Worm (Caenorhabditis elegans) whole organism, young adult: Measurements from ENCODE around the gene rdy-2.

Experiments used
- F22D6.2 ChIP-seq: sonication (generic microtip); optimal IDR thresholded peaks from 2 replicates; lab custom pipeline; 2016; ENCODE audit warnings: mild to moderate bottlenecking, missing genetic modification characterization, missing compliant biosample characterization
- ZK185.1 ChIP-seq: sonication (generic microtip); optimal IDR thresholded peaks from 2 replicates; lab custom pipeline; 2016; ENCODE audit warnings: mild to moderate bottlenecking, missing genetic modification characterization, missing compliant biosample characterization; ENCODE audit not compliant: poor library complexity, severe bottlenecking
- athp-1 ChIP-seq: sonication (generic microtip); optimal IDR thresholded peaks from 2 replicates; lab custom pipeline; 2017; ENCODE audit warnings: mild to moderate bottlenecking, missing genetic modification characterization, missing compliant biosample characterization
- dpl-1 ChIP-seq: fragments of 150-350 bp; optimal IDR thresholded peaks from 2 replicates; lab custom pipeline; 2014; ENCODE audit warnings: missing biosample characterization, missing genetic modification reagents, missing genetic modification characterization
- pbrm-1 ChIP-seq: fragments of 200-800 bp; sonication (Bioruptor generic); IDR thresholded peaks from 2 replicates; pipeline ENCODE4 v1.3.6; 2022; ENCODE audit warnings: missing genetic modification reagents, missing genetic modification characterization, missing compliant biosample characterization
- sea-2 ChIP-seq: fragments of 200-800 bp; sonication (Bioruptor generic); IDR thresholded peaks from 2 replicates; pipeline ENCODE4 v1.3.6; 2022; ENCODE audit warnings: missing genetic modification characterization, missing compliant biosample characterization
- snpc-4 ChIP-seq, 5 experiments: fragments of 150-350 bp in 1 of 5; sonication (generic microtip) in 4 of 5; optimal IDR thresholded peaks; 2 replicates each; lab custom pipeline; 2014 to 2018; ENCODE audit warnings: missing genetic modification characterization in 5 of 5, missing biosample characterization in 3 of 5, antibody characterized with exemption in 2 of 5, mild to moderate bottlenecking in 2 of 5, missing compliant biosample characterization in 2 of 5, missing genotype in 2 of 5, moderate library complexity in 2 of 5, missing genetic modification reagents in 1 of 5

- TF ChIP-seq snpc-4 (GFP tag; optimal IDR thresholded peaks at IDR 0.05; lab: Kevin White, UChicago): no peak
- no peak for TF ChIP-seq snpc-4 (tag; optimal IDR thresholded peaks at IDR 0.05; lab: Kevin White, UChicago)
- TF ChIP-seq F22D6.2: no peak
- TF ChIP-seq sea-2 (GFP tag; lab: Robert Waterston, UW): no peak
- no peak for TF ChIP-seq ZK185.1 (tag; lab: Kevin White, UChicago)
- TF ChIP-seq pbrm-1 (GFP tag; lab: Robert Waterston, UW): no peak
- no peak for TF ChIP-seq athp-1
- no peak for TF ChIP-seq dpl-1 (GFP tag; lab: Kevin White, UChicago)
Measured at ce11 chrV:13563841-13564240, 36.9 kb downstream of the rdy-2 start, which contains the start of gene grl-17.
